Worm (Caenorhabditis elegans): Measurements from ENCODE around the gene F19B10.2.

DNA sequence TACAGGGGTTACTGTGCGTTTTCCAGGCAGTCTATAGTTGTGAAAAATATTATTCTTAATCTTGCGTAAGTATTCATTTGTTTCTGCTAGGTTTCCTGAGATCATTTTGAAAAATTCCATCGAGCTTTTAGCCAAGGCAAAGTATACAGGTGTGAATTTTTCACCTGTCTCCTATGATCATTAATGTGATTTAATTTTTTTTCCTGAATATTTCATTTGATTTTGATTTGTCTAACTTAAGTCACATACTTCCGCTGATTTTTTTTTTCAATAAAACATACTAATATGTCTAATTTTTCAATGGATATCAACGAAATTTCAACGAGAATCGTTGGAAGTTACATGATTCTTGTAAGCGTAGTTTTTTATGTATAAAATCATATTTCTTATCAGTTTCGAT lies 30.0 kb downstream of the F19B10.2 start, which contains the start of gene srx-108:
- TF ChIP-seq pes-1 (GFP tag; IDR thresholded peaks at IDR 0.05) = no peak
- no peak for TF ChIP-seq ama-1 (optimal IDR thresholded peaks at IDR 0.05)
- no peak for TF ChIP-seq ets-7 (tag; optimal IDR thresholded peaks at IDR 0.05)
- TF ChIP-seq hmbx-1 (tag; optimal IDR thresholded peaks at IDR 0.05) = no peak
